Fruit fly (Drosophila melanogaster) whole organism, wandering third instar larva: ENCODE results near the gene Spt20.

Experiments
- CG32264 ChIP-seq: fragments of 200-800 bp; sonication (Bioruptor generic); optimal IDR thresholded peaks from 2 replicates; lab custom pipeline; 2016; ENCODE audit warnings: missing biosample characterization, missing genetic modification characterization
- CG9705 ChIP-seq: fragments of 200-800 bp; sonication (Bioruptor generic); optimal IDR thresholded peaks from 2 replicates; lab custom pipeline; 2018; ENCODE audit warnings: missing biosample characterization, mild to moderate bottlenecking, missing genetic modification characterization
- CrebA ChIP-seq: fragments of 200-800 bp; sonication (Bioruptor generic); optimal IDR thresholded peaks from 2 replicates; lab custom pipeline; 2016; ENCODE audit warnings: missing biosample characterization, mild to moderate bottlenecking, missing genetic modification characterization, borderline replicate concordance
- Dfd ChIP-seq: fragments of >200 bp; optimal IDR thresholded peaks from 2 replicates; lab custom pipeline; 2017; ENCODE audit warnings: missing biosample characterization, missing genetic modification characterization
- Dif ChIP-seq: fragments of 200-275, 200-300 bp; sonication (Bioruptor generic); optimal IDR thresholded peaks from 2 replicates; lab custom pipeline; 2018; ENCODE audit warnings: missing biosample characterization, missing genetic modification characterization; ENCODE audit not compliant: partially characterized antibody
- GATAd ChIP-seq: sonication (Bioruptor generic); optimal IDR thresholded peaks from 2 replicates; lab custom pipeline; 2016; ENCODE audit warnings: missing biosample characterization, missing genetic modification characterization
- HLH106 ChIP-seq: fragments of 200-800 bp; optimal IDR thresholded peaks from 3 replicates; lab custom pipeline; 2019; ENCODE audit warnings: missing biosample characterization, mild to moderate bottlenecking, missing genetic modification characterization, moderate library complexity
- Hnf4 ChIP-seq: fragments of 200-800 bp; sonication (Bioruptor generic); optimal IDR thresholded peaks from 2 replicates; lab custom pipeline; 2016; ENCODE audit warnings: missing biosample characterization, mild to moderate bottlenecking, missing genetic modification characterization
- Hr78 ChIP-seq: fragments of >200 bp; optimal IDR thresholded peaks from 2 replicates; lab custom pipeline; 2017; ENCODE audit warnings: missing biosample characterization, missing genetic modification characterization
- Hr83 ChIP-seq: fragments of 200-300 bp; sonication (Bioruptor generic); optimal IDR thresholded peaks from 2 replicates; lab custom pipeline; 2016; ENCODE audit warnings: missing biosample characterization, mild to moderate bottlenecking, missing genetic modification characterization, moderate library complexity; ENCODE audit not compliant: poor library complexity, severe bottlenecking
- Jra ChIP-seq: sonication (Bioruptor generic); optimal IDR thresholded peaks from 2 replicates; lab custom pipeline; 2016; ENCODE audit warnings: missing biosample characterization, missing genetic modification characterization
- Mio ChIP-seq: sonication (Bioruptor generic); optimal IDR thresholded peaks from 2 replicates; lab custom pipeline; 2016; ENCODE audit warnings: missing biosample characterization, missing genetic modification characterization
- Myc ChIP-seq: fragments of >200 bp; optimal IDR thresholded peaks from 2 replicates; lab custom pipeline; 2017
- N ChIP-seq: fragments of >200 bp; optimal IDR thresholded peaks from 2 replicates; lab custom pipeline; 2018; ENCODE audit warnings: missing biosample characterization, missing external identifiers, missing genetic modification characterization
- OdsH ChIP-seq: fragments of 200-800 bp; sonication (Bioruptor generic); optimal IDR thresholded peaks from 2 replicates; lab custom pipeline; 2016; ENCODE audit warnings: missing biosample characterization, mild to moderate bottlenecking, missing genetic modification characterization
- Rel ChIP-seq, 2 experiments: fragments of 200-800 bp; sonication (Bioruptor generic) in 1 of 2; optimal IDR thresholded peaks; 2 replicates in 1 of 2; 3 replicates in 1 of 2; lab custom pipeline; 2016 to 2019; ENCODE audit warnings: mild to moderate bottlenecking in 2 of 2, missing biosample characterization in 2 of 2, missing genetic modification characterization in 2 of 2, moderate library complexity in 1 of 2
- Sp1 ChIP-seq: fragments of 200-800 bp; sonication (Bioruptor generic); optimal IDR thresholded peaks from 3 replicates; lab custom pipeline; 2019; ENCODE audit warnings: missing biosample characterization, mild to moderate bottlenecking, missing genetic modification characterization, moderate library complexity
- Vsx2 ChIP-seq: fragments of 200-300, 225-300 bp; sonication (Bioruptor generic); optimal IDR thresholded peaks from 2 replicates; lab custom pipeline; 2018; ENCODE audit warnings: missing biosample characterization, missing genetic modification characterization; ENCODE audit not compliant: partially characterized antibody
- br ChIP-seq: fragments of 200-800 bp; sonication (Bioruptor generic); optimal IDR thresholded peaks from 2 replicates; lab custom pipeline; 2016; ENCODE audit warnings: missing biosample characterization, missing genetic modification characterization
- brk ChIP-seq: fragments of 200-800 bp; sonication (Bioruptor generic); optimal IDR thresholded peaks from 2 replicates; lab custom pipeline; 2016; ENCODE audit warnings: missing biosample characterization, mild to moderate bottlenecking, missing genetic modification characterization
- dl ChIP-seq, 2 experiments: fragments of 175-275, 200-275 bp in 1 of 2; fragments of 200-275 bp in 1 of 2; sonication (Bioruptor generic); optimal IDR thresholded peaks; lab custom pipeline; 2018; ENCODE audit warnings: mild to moderate bottlenecking in 2 of 2, missing biosample characterization in 2 of 2, missing genetic modification characterization in 2 of 2, moderate library complexity in 2 of 2; ENCODE audit not compliant: partially characterized antibody in 2 of 2, insufficient read depth in 1 of 2
- dmrt93B ChIP-seq: fragments of 200-800 bp; sonication (Bioruptor generic); optimal IDR thresholded peaks from 2 replicates; lab custom pipeline; 2018; ENCODE audit warnings: missing biosample characterization, mild to moderate bottlenecking, missing genetic modification characterization
- dsf ChIP-seq: sonication (Bioruptor generic); optimal IDR thresholded peaks from 2 replicates; lab custom pipeline; 2016; ENCODE audit warnings: missing biosample characterization, missing genetic modification characterization, borderline replicate concordance
- ey ChIP-seq: fragments of 200-800 bp; sonication (Bioruptor generic); optimal IDR thresholded peaks from 2 replicates; lab custom pipeline; 2016; ENCODE audit warnings: missing biosample characterization, missing genetic modification characterization
- foxo ChIP-seq, 2 experiments: fragments of 200-800 bp; sonication (Bioruptor generic); optimal IDR thresholded peaks; 2 replicates in 1 of 2; 3 replicates in 1 of 2; lab custom pipeline; 2016 to 2017; ENCODE audit warnings: missing biosample characterization in 2 of 2, missing genetic modification characterization in 2 of 2
- fru ChIP-seq: fragments of 200-800 bp; sonication (Bioruptor generic); optimal IDR thresholded peaks from 3 replicates; lab custom pipeline; 2016; ENCODE audit warnings: missing biosample characterization, mild to moderate bottlenecking, missing genetic modification characterization
- h ChIP-seq: fragments of 200-800 bp; sonication (Bioruptor generic); optimal IDR thresholded peaks from 3 replicates; lab custom pipeline; 2016; ENCODE audit warnings: missing biosample characterization, mild to moderate bottlenecking, missing genetic modification characterization
- jim ChIP-seq: fragments of 175-275, 200-325 bp; sonication (Bioruptor generic); optimal IDR thresholded peaks from 2 replicates; lab custom pipeline; 2016; ENCODE audit warnings: missing biosample characterization, mild to moderate bottlenecking, missing genetic modification characterization
- pan ChIP-seq: fragments of >200 bp; optimal IDR thresholded peaks from 2 replicates; lab custom pipeline; 2017
- psq ChIP-seq: fragments of 200-800 bp; sonication (Bioruptor generic); optimal IDR thresholded peaks from 3 replicates; lab custom pipeline; 2017; ENCODE audit warnings: missing biosample characterization, mild to moderate bottlenecking, missing genetic modification characterization, moderate library complexity
- rgr ChIP-seq: fragments of 200-800 bp; sonication (Bioruptor generic); optimal IDR thresholded peaks from 3 replicates; lab custom pipeline; 2016; ENCODE audit warnings: missing biosample characterization, mild to moderate bottlenecking, missing genetic modification characterization
- sage ChIP-seq: fragments of 200-800 bp; sonication (Bioruptor generic); optimal IDR thresholded peaks from 2 replicates; lab custom pipeline; 2016; ENCODE audit warnings: missing biosample characterization, mild to moderate bottlenecking, missing genetic modification characterization
- sv ChIP-seq: fragments of 200-800 bp; sonication (Bioruptor generic); optimal IDR thresholded peaks from 3 replicates; lab custom pipeline; 2016; ENCODE audit warnings: missing biosample characterization, missing genetic modification characterization
- tai ChIP-seq: sonication (Bioruptor generic); optimal IDR thresholded peaks from 2 replicates; lab custom pipeline; 2016; ENCODE audit warnings: missing biosample characterization, missing genetic modification characterization
- usp ChIP-seq: fragments of >200 bp; optimal IDR thresholded peaks from 2 replicates; lab custom pipeline; 2017; ENCODE audit warnings: missing biosample characterization, missing genetic modification characterization
- woc ChIP-seq: sonication (Bioruptor generic); optimal IDR thresholded peaks from 2 replicates; lab custom pipeline; 2016; ENCODE audit warnings: missing biosample characterization, mild to moderate bottlenecking, missing genetic modification characterization

Spt20 gene

dm6 chr3L:13488129-13488876, 14.2 kb upstream of the Spt20 start:
- TF ChIP-seq Sp1 (peak; percentile 33), woc (GFP tag; lab: Kevin White, UChicago) (peak; percentile 71), psq (peak; percentile 3), HLH106 (tag; lab: Kevin White, UChicago) (peak; percentile 9), br (peak; percentile 48), Myc (lab: Kevin White, UChicago) (no peak), Jra (GFP tag; lab: Kevin White, UChicago) (peak; percentile 34), sage (GFP tag; lab: Kevin White, UChicago) (no peak), Mio (peak; percentile 10), dsf (GFP tag; lab: Kevin White, UChicago) (no peak), Rel (GFP tag; optimal IDR thresholded peaks at IDR 0.05; lab: Kevin White, UChicago) (no peak), Rel (tag; optimal IDR thresholded peaks at IDR 0.05; lab: Kevin White, UChicago) (peak; percentile 37), foxo (GFP tag; optimal IDR thresholded peaks at IDR 0.05; lab: Kevin White, UChicago) (peak in 1 of 2 experiments; percentile 52), Hnf4 (GFP tag; lab: Kevin White, UChicago) (no peak), Dif (GFP tag; lab: Kevin White, UChicago) (peak; percentile 8), dmrt93B (GFP tag; lab: Kevin White, UChicago) (peak; percentile 38), h (no peak), N (GFP tag; lab: Kevin White, UChicago) (no peak), fru (peak; percentile 35), ey (GFP tag; lab: Kevin White, UChicago) (peak; percentile 39), OdsH (peak; percentile 30), CG32264 (no peak), rgr (GFP tag; lab: Kevin White, UChicago) (peak; percentile 38), jim (GFP tag; lab: Kevin White, UChicago) (no peak), sv (GFP tag; lab: Kevin White, UChicago) (no peak), brk (no peak)

- TF ChIP-seq dmrt93B (GFP tag; lab: Kevin White, UChicago) (no peak), CG32264 (no peak), jim (GFP tag; lab: Kevin White, UChicago) (no peak), fru (no peak), brk (no peak), Vsx2 (GFP tag; lab: Kevin White, UChicago) (no peak), dl (GFP tag; optimal IDR thresholded peaks at IDR 0.05; lab: Kevin White, UChicago; ENCODE audit: insufficient read depth in 1 of 2, partially characterized antibody in 2 of 2) (no peak), Jra (GFP tag; lab: Kevin White, UChicago) (no peak), tai (no peak)
Observed at dm6 chr3L:13489193-13489752, 13.2 kb upstream of the Spt20 start.

dm6 chr3L:13490689-13491348, 11.7 kb upstream of the Spt20 start:
- TF ChIP-seq Dif (GFP tag; lab: Kevin White, UChicago) (no peak), pan (no peak), usp (GFP tag; lab: Kevin White, UChicago) (no peak), fru (no peak), br (no peak), Vsx2 (GFP tag; lab: Kevin White, UChicago) (no peak), CG32264 (no peak)

dm6 chr3L:13494363-13495015, 8.0 kb upstream of the Spt20 start:
- TF ChIP-seq CG9705 (GFP tag; lab: Kevin White, UChicago) (no peak), dl (GFP tag; optimal IDR thresholded peaks at IDR 0.05; lab: Kevin White, UChicago; ENCODE audit: insufficient read depth in 1 of 2, partially characterized antibody in 2 of 2) (peak in 1 of 2 experiments; percentile 15), Dfd (GFP tag; lab: Kevin White, UChicago) (no peak), Rel (GFP tag; optimal IDR thresholded peaks at IDR 0.05; lab: Kevin White, UChicago) (peak; percentile 80), Rel (tag; optimal IDR thresholded peaks at IDR 0.05; lab: Kevin White, UChicago) (peak; percentile 96), pan (no peak), Sp1 (peak; percentile 63), usp (GFP tag; lab: Kevin White, UChicago) (no peak), Hr78 (no peak), CrebA (no peak), HLH106 (tag; lab: Kevin White, UChicago) (no peak), Mio (no peak), Jra (GFP tag; lab: Kevin White, UChicago) (no peak), ey (GFP tag; lab: Kevin White, UChicago) (no peak), foxo (GFP tag; optimal IDR thresholded peaks at IDR 0.05; lab: Kevin White, UChicago) (peak; percentile 9 to 64), psq (peak; percentile 80), woc (GFP tag; lab: Kevin White, UChicago) (no peak), jim (GFP tag; lab: Kevin White, UChicago) (peak; percentile 92), Hnf4 (GFP tag; lab: Kevin White, UChicago) (peak; percentile 2), dsf (GFP tag; lab: Kevin White, UChicago) (no peak), OdsH (no peak), GATAd (GFP tag; lab: Kevin White, UChicago) (no peak), rgr (GFP tag; lab: Kevin White, UChicago) (peak; percentile 43), fru (peak; percentile 14), br (peak; percentile 30), Hr83 (no peak)
